Worm (Caenorhabditis elegans) whole organism, L3 larva: Measurements from ENCODE around the gene tbck-1.

ENCODE experiments used
- R02D3.7 ChIP-seq: fragments of 150-350 bp; optimal IDR thresholded peaks from 2 replicates; lab custom pipeline; 2014; ENCODE audit warnings: missing biosample characterization, missing genetic modification characterization
- egl-27 ChIP-seq: sonication (generic microtip); optimal IDR thresholded peaks from 4 replicates; lab custom pipeline; 2017; ENCODE audit warnings: missing biosample characterization, missing genetic modification reagents, missing genetic modification characterization
- fkh-10 ChIP-seq: sonication (generic microtip); optimal IDR thresholded peaks from 2 replicates; lab custom pipeline; 2017; ENCODE audit warnings: missing biosample characterization, missing genetic modification reagents, missing genetic modification characterization
- mdl-1 ChIP-seq: fragments of 150-350 bp; optimal IDR thresholded peaks from 2 replicates; lab custom pipeline; 2014; ENCODE audit warnings: missing biosample characterization, missing genetic modification characterization

- no peak for TF ChIP-seq egl-27
- TF ChIP-seq mdl-1 (tag; lab: Kevin White, UChicago), result no peak
- no peak for TF ChIP-seq fkh-10 (GFP tag; lab: Kevin White, UChicago)
- no peak for TF ChIP-seq R02D3.7
These were observed 31.3 kb upstream of the tbck-1 start, which contains the start of gene C33F10.14 for ce11 chrII:4797071-4797470.
